Fruit fly (Drosophila melanogaster) whole organism, embryonic: ENCODE data around the gene Nak.

Experiments used
- Asciz ChIP-seq: fragments of 200-800 bp; sonication (Bioruptor generic); optimal IDR thresholded peaks from 2 replicates; lab custom pipeline; 2017; ENCODE audit warnings: missing biosample characterization, mild to moderate bottlenecking, missing genetic modification characterization, missing genetic modification reagents
- Atf3 ChIP-seq: fragments of 200-800 bp; sonication (Bioruptor generic); optimal IDR thresholded peaks from 3 replicates; lab custom pipeline; 2016; ENCODE audit warnings: missing biosample characterization, missing genetic modification characterization
- CG10565 ChIP-seq: fragments of 200-800 bp; sonication (Bioruptor generic); optimal IDR thresholded peaks from 3 replicates; lab custom pipeline; 2016; ENCODE audit warnings: missing biosample characterization, mild to moderate bottlenecking, missing genetic modification characterization
- CG11247 ChIP-seq: fragments of 200-800 bp; sonication (Bioruptor generic); IDR thresholded peaks from 2 replicates; pipeline ENCODE4 v1.3.6; 2022; ENCODE audit warnings: missing biosample characterization, missing genetic modification characterization
- CG1233 ChIP-seq: fragments of 200-800 bp; sonication (Bioruptor generic); optimal IDR thresholded peaks from 4 replicates; lab custom pipeline; 2018; ENCODE audit warnings: missing biosample characterization, mild to moderate bottlenecking, missing genetic modification characterization
- CG15011 ChIP-seq: fragments of 200-800 bp; sonication (Bioruptor generic); optimal IDR thresholded peaks from 3 replicates; lab custom pipeline; 2018; ENCODE audit warnings: missing biosample characterization, mild to moderate bottlenecking, missing genetic modification characterization
- CG1602 ChIP-seq: fragments of 200-800 bp; sonication (Bioruptor generic); optimal IDR thresholded peaks from 3 replicates; lab custom pipeline; 2016; ENCODE audit warnings: missing biosample characterization, missing genetic modification characterization
- CG1647 ChIP-seq: fragments of 200-800 bp; sonication (Bioruptor generic); optimal IDR thresholded peaks from 3 replicates; lab custom pipeline; 2016; ENCODE audit warnings: missing biosample characterization, missing genetic modification characterization
- CG16779 ChIP-seq: fragments of 200-800 bp; sonication (Bioruptor generic); IDR thresholded peaks from 2 replicates; pipeline ENCODE4 v1.3.6; 2022; ENCODE audit warnings: missing biosample characterization, missing genetic modification characterization
- CG17912 ChIP-seq: fragments of 200-800 bp; sonication (Bioruptor generic); optimal IDR thresholded peaks from 2 replicates; lab custom pipeline; 2018; ENCODE audit warnings: missing biosample characterization, mild to moderate bottlenecking, missing genetic modification characterization
- CG18476 ChIP-seq: fragments of 200-800 bp; sonication (Bioruptor generic); optimal IDR thresholded peaks from 2 replicates; lab custom pipeline; 2016; ENCODE audit warnings: missing biosample characterization, mild to moderate bottlenecking, missing genetic modification characterization
- CG2202 ChIP-seq: fragments of 200-800 bp; sonication (Bioruptor generic); optimal IDR thresholded peaks from 2 replicates; lab custom pipeline; 2018; ENCODE audit warnings: missing biosample characterization, mild to moderate bottlenecking, missing genetic modification characterization
- CG3407 ChIP-seq: fragments of 200-800 bp; sonication (Bioruptor generic); optimal IDR thresholded peaks from 2 replicates; lab custom pipeline; 2018; ENCODE audit warnings: missing biosample characterization, mild to moderate bottlenecking, missing genetic modification characterization
- CG3726 ChIP-seq: fragments of 200-800 bp; sonication (Bioruptor generic); IDR thresholded peaks from 3 replicates; pipeline ENCODE4, ENCODE4 v1.3.6; 2022; ENCODE audit warnings: missing biosample characterization, missing genetic modification characterization
- CG3838 ChIP-seq: fragments of 200-800 bp; sonication (Bioruptor generic); optimal IDR thresholded peaks from 3 replicates; lab custom pipeline; 2016; ENCODE audit warnings: missing biosample characterization, missing genetic modification characterization
- CG42726 ChIP-seq: fragments of 200-800 bp; sonication (Bioruptor generic); IDR thresholded peaks from 2 replicates; pipeline ENCODE4 v1.3.6; 2022; ENCODE audit warnings: missing biosample characterization, missing genetic modification characterization; ENCODE audit not compliant: partially characterized antibody
- CG4820 ChIP-seq: fragments of 200-800 bp; sonication (Bioruptor generic); optimal IDR thresholded peaks from 3 replicates; lab custom pipeline; 2016; ENCODE audit warnings: missing biosample characterization, missing genetic modification characterization
- CG7556 ChIP-seq: fragments of 200-800 bp; sonication (Bioruptor generic); optimal IDR thresholded peaks from 2 replicates; lab custom pipeline; 2017; ENCODE audit warnings: missing biosample characterization, mild to moderate bottlenecking, missing genetic modification characterization
- CG9817 ChIP-seq: fragments of 200-800 bp; sonication (Bioruptor generic); optimal IDR thresholded peaks from 2 replicates; lab custom pipeline; 2018; ENCODE audit warnings: missing biosample characterization, mild to moderate bottlenecking, missing genetic modification characterization, moderate library complexity
- CG9932 ChIP-seq: fragments of 200-800 bp; sonication (Bioruptor generic); IDR thresholded peaks from 2 replicates; pipeline ENCODE4 v1.3.6; 2022; ENCODE audit warnings: missing biosample characterization, missing genetic modification characterization
- Chrac-16 ChIP-seq: fragments of 200-800 bp; sonication (Bioruptor generic); optimal IDR thresholded peaks from 3 replicates; lab custom pipeline; 2016; ENCODE audit warnings: missing biosample characterization, missing genetic modification characterization
- Doc2 ChIP-seq: fragments of 200-800 bp; sonication (Bioruptor generic); IDR thresholded peaks from 2 replicates; pipeline ENCODE4 v1.3.6; 2022; ENCODE audit warnings: missing biosample characterization, missing genetic modification characterization
- Fer2 ChIP-seq: fragments of 200-800 bp; sonication (Bioruptor generic); optimal IDR thresholded peaks from 2 replicates; lab custom pipeline; 2018; ENCODE audit warnings: missing biosample characterization, mild to moderate bottlenecking, missing genetic modification characterization, moderate library complexity
- H15 ChIP-seq: fragments of 200-800 bp; sonication (Bioruptor generic); IDR thresholded peaks from 3 replicates; pipeline ENCODE4 v1.3.6; 2022; ENCODE audit warnings: missing biosample characterization, missing genetic modification characterization
- H2.0 ChIP-seq: fragments of 200-800 bp; sonication (Bioruptor generic); IDR thresholded peaks from 2 replicates; pipeline ENCODE4 v1.3.6; 2022; ENCODE audit warnings: missing biosample characterization, missing genetic modification characterization
- HLH4C ChIP-seq: fragments of 200-800 bp; sonication (Bioruptor generic); IDR thresholded peaks from 3 replicates; pipeline ENCODE4 v1.3.6; 2022; ENCODE audit warnings: missing biosample characterization, missing genetic modification characterization; ENCODE audit not compliant: partially characterized antibody
- Optix ChIP-seq: fragments of 200-800 bp; sonication (Bioruptor generic); IDR thresholded peaks from 3 replicates; pipeline ENCODE4 v1.3.6; 2022; ENCODE audit warnings: missing biosample characterization, missing genetic modification characterization
- PHDP ChIP-seq: fragments of 200-800 bp; sonication (Bioruptor generic); optimal IDR thresholded peaks from 3 replicates; lab custom pipeline; 2018; ENCODE audit warnings: missing biosample characterization, mild to moderate bottlenecking, missing genetic modification characterization, moderate library complexity
- Ravus ChIP-seq: fragments of 200-800 bp; sonication (Bioruptor generic); IDR thresholded peaks from 2 replicates; pipeline ENCODE4 v1.3.6; 2022; ENCODE audit warnings: missing biosample characterization, missing genetic modification characterization
- Sox102F ChIP-seq: fragments of 200-800 bp; sonication (Bioruptor generic); optimal IDR thresholded peaks from 2 replicates; lab custom pipeline; 2018; ENCODE audit warnings: missing biosample characterization, mild to moderate bottlenecking, missing genetic modification characterization, moderate library complexity
- Stat92E ChIP-seq, 3 experiments: fragments of >200 bp in 2 of 3; fragments of 200-800 bp in 1 of 3; sonication (Bioruptor generic) in 1 of 3; optimal IDR thresholded peaks; 2 replicates each; lab custom pipeline; 2017 to 2019; ENCODE audit warnings: missing biosample characterization in 3 of 3, missing genetic modification characterization in 3 of 3, mild to moderate bottlenecking in 1 of 3, moderate library complexity in 1 of 3
- Xbp1 ChIP-seq: fragments of 200-800 bp; sonication (Bioruptor generic); optimal IDR thresholded peaks from 3 replicates; lab custom pipeline; 2016; ENCODE audit warnings: missing biosample characterization, mild to moderate bottlenecking, missing genetic modification characterization
- ase ChIP-seq: fragments of 200-800 bp; sonication (Bioruptor generic); IDR thresholded peaks from 3 replicates; pipeline ENCODE4 v1.3.6; 2022; ENCODE audit warnings: missing biosample characterization, missing genetic modification characterization
- bowl ChIP-seq: fragments of 200-800 bp; sonication (Bioruptor generic); IDR thresholded peaks from 2 replicates; pipeline ENCODE4 v1.3.6; 2022; ENCODE audit warnings: missing biosample characterization, missing genetic modification characterization
- chif ChIP-seq, 2 experiments: fragments of 200-800 bp; sonication (Bioruptor generic); optimal IDR thresholded peaks; 3 replicates each; lab custom pipeline; 2016; ENCODE audit warnings: missing biosample characterization in 2 of 2, missing genetic modification characterization in 2 of 2
- dysf ChIP-seq: fragments of 200-800 bp; sonication (Bioruptor generic); IDR thresholded peaks from 3 replicates; pipeline ENCODE4 v1.3.6; 2022; ENCODE audit warnings: missing biosample characterization, missing genetic modification characterization
- ham ChIP-seq: fragments of 200-800 bp; sonication (Bioruptor generic); IDR thresholded peaks from 2 replicates; pipeline ENCODE4 v1.3.6; 2022; ENCODE audit warnings: missing biosample characterization, missing genetic modification characterization
- hb ChIP-seq: fragments of 200-800 bp; sonication (Bioruptor generic); IDR thresholded peaks from 3 replicates; pipeline ENCODE4 v1.3.6; 2022; ENCODE audit warnings: missing biosample characterization, missing genetic modification characterization; ENCODE audit not compliant: partially characterized antibody
- ind ChIP-seq: fragments of 200-800 bp; sonication (Bioruptor generic); optimal IDR thresholded peaks from 3 replicates; lab custom pipeline; 2016; ENCODE audit warnings: missing biosample characterization, missing genetic modification characterization
- lov ChIP-seq, 2 experiments: fragments of 200-800 bp in 1 of 2; fragments of >200 bp in 1 of 2; sonication (Bioruptor generic) in 1 of 2; IDR thresholded peaks in 1 of 2; optimal IDR thresholded peaks in 1 of 2; 2 replicates in 1 of 2; 3 replicates in 1 of 2; pipeline versions ENCODE4 v1.3.6 to Lab custom; 2017 to 2022; ENCODE audit warnings: missing biosample characterization in 1 of 2, missing genetic modification characterization in 1 of 2
- mam ChIP-seq: fragments of 200-800 bp; sonication (Bioruptor generic); optimal IDR thresholded peaks from 3 replicates; lab custom pipeline; 2016; ENCODE audit warnings: missing biosample characterization, missing genetic modification characterization
- pita ChIP-seq: fragments of 200-800 bp; sonication (Bioruptor generic); optimal IDR thresholded peaks from 2 replicates; lab custom pipeline; 2017; ENCODE audit warnings: missing biosample characterization, mild to moderate bottlenecking, missing genetic modification characterization
- scrt ChIP-seq: fragments of 200-800 bp; sonication (Bioruptor generic); optimal IDR thresholded peaks from 2 replicates; lab custom pipeline; 2018; ENCODE audit warnings: missing biosample characterization, mild to moderate bottlenecking, missing genetic modification characterization, moderate library complexity
- sima ChIP-seq: fragments of 200-800 bp; sonication (Bioruptor generic); optimal IDR thresholded peaks from 2 replicates; lab custom pipeline; 2016; ENCODE audit warnings: missing biosample characterization, missing genetic modification characterization
- tup ChIP-seq: fragments of 200-800 bp; sonication (Bioruptor generic); optimal IDR thresholded peaks from 2 replicates; lab custom pipeline; 2016; ENCODE audit warnings: missing biosample characterization, mild to moderate bottlenecking, missing genetic modification characterization, moderate library complexity
- usp ChIP-seq: fragments of >200 bp; optimal IDR thresholded peaks from 2 replicates; lab custom pipeline; 2017; ENCODE audit warnings: missing biosample characterization, missing genetic modification characterization
- vvl ChIP-seq: fragments of 200-800 bp; sonication (Bioruptor generic); IDR thresholded peaks from 2 replicates; pipeline ENCODE4 v1.3.6; 2022; ENCODE audit warnings: missing biosample characterization, missing genetic modification characterization
- wdn ChIP-seq: fragments of 200-800 bp; sonication (Bioruptor generic); IDR thresholded peaks from 2 replicates; pipeline ENCODE4 v1.3.6; 2022; ENCODE audit warnings: missing biosample characterization, missing genetic modification characterization
- yki ChIP-seq: fragments of >200 bp; optimal IDR thresholded peaks from 3 replicates; lab custom pipeline; 2018

Nak gene

dm6 chr2L:19011895-19012645, 43.5 kb upstream of the Nak start (continued):
- peak; percentile 69 for TF ChIP-seq CG1233 (GFP tag; lab: Kevin White, UChicago)
- TF ChIP-seq pita (GFP tag; lab: Kevin White, UChicago) = no peak
- no peak for TF ChIP-seq sima (GFP tag; lab: Kevin White, UChicago)
- TF ChIP-seq tup = peak; percentile 71
- peak; percentile 54; the same call in 1 of the 2 replicates for TF ChIP-seq ham (GFP tag; lab: Robert Waterston, UW)
- peak; percentile 10; the same call in 1 of the 2 replicates for TF ChIP-seq CG16779 (GFP tag; lab: Robert Waterston, UW)
- TF ChIP-seq Chrac-16 (GFP tag; lab: Kevin White, UChicago) = peak; percentile 63
- peak; percentile 59 for TF ChIP-seq Asciz (GFP tag; lab: Kevin White, UChicago)
- no peak for TF ChIP-seq yki (lab: Kevin White, UChicago)
- no peak for TF ChIP-seq Doc2 (GFP tag; lab: Robert Waterston, UW)
- TF ChIP-seq CG10565 = no peak
- peak; percentile 88 for TF ChIP-seq mam
- peak; percentile 58 to 73 for TF ChIP-seq chif (GFP tag; optimal IDR thresholded peaks at IDR 0.05; lab: Kevin White, UChicago)
- TF ChIP-seq Fer2 (tag; lab: Kevin White, UChicago) = no peak
- peak; percentile 76 for TF ChIP-seq CG9817 (tag; lab: Kevin White, UChicago)
- peak; percentile 47 for TF ChIP-seq Ravus (GFP tag; lab: Robert Waterston, UW)
- TF ChIP-seq CG11247 (GFP tag; lab: Robert Waterston, UW) = peak; percentile 81
- TF ChIP-seq ase (GFP tag; lab: Robert Waterston, UW) = peak; percentile 80
- peak; percentile 73 for TF ChIP-seq CG18476 (GFP tag; lab: Kevin White, UChicago)
- no peak for TF ChIP-seq CG17912 (GFP tag; lab: Kevin White, UChicago)
- TF ChIP-seq Optix (GFP tag; lab: Robert Waterston, UW) = peak; percentile 88
- peak; percentile 91 for TF ChIP-seq dysf
- no peak for TF ChIP-seq hb (GFP tag; lab: Robert Waterston, UW)
- peak; percentile 85 for TF ChIP-seq H15 (GFP tag; lab: Robert Waterston, UW)
- 0 out of 2 replicates have a peak, but pooled peaks have one; percentile 43 for TF ChIP-seq wdn (GFP tag; lab: Robert Waterston, UW)
- TF ChIP-seq scrt = peak; percentile 81
- TF ChIP-seq H2.0 (GFP tag; lab: Robert Waterston, UW) = peak; percentile 81
- TF ChIP-seq CG7556 (GFP tag; lab: Kevin White, UChicago) = peak; percentile 91
- peak; percentile 66 for TF ChIP-seq CG1647 (GFP tag; lab: Kevin White, UChicago)
- TF ChIP-seq CG42726 (GFP tag; lab: Robert Waterston, UW) = no peak
- peak; percentile 43 for TF ChIP-seq CG3407
- no peak for TF ChIP-seq usp (GFP tag; lab: Kevin White, UChicago)
- TF ChIP-seq Xbp1 (GFP tag; lab: Kevin White, UChicago) = peak; percentile 84
- TF ChIP-seq CG9932 (GFP tag; lab: Robert Waterston, UW) = peak; percentile 74
- no peak for TF ChIP-seq lov (optimal IDR thresholded peaks at IDR 0.05; lab: Kevin White, UChicago)
- TF ChIP-seq lov (GFP tag; IDR thresholded peaks at IDR 0.05; lab: Robert Waterston, UW) = 0 out of 3 replicates have a peak, but pooled peaks have one; percentile 41
- peak; percentile 81 for TF ChIP-seq Sox102F (GFP tag; lab: Kevin White, UChicago)
- TF ChIP-seq CG2202 (tag; lab: Kevin White, UChicago) = peak; percentile 5
- peak; percentile 71 for TF ChIP-seq CG15011 (GFP tag; lab: Kevin White, UChicago)
- peak; percentile 61 for TF ChIP-seq Atf3
- TF ChIP-seq vvl (GFP tag; lab: Robert Waterston, UW) = peak; percentile 89
- no peak for TF ChIP-seq Stat92E (GFP tag; optimal IDR thresholded peaks at IDR 0.05; lab: Kevin White, UChicago)
- TF ChIP-seq CG3726 (GFP tag; lab: Robert Waterston, UW) = peak; percentile 69; the same call in 2 of the 3 replicates
- peak; percentile 82 for TF ChIP-seq ind (GFP tag; lab: Kevin White, UChicago)
- peak; percentile 67 for TF ChIP-seq CG1602 (GFP tag; lab: Kevin White, UChicago)
- TF ChIP-seq CG3838 (GFP tag; lab: Kevin White, UChicago) = no peak
- no peak for TF ChIP-seq HLH4C (GFP tag; lab: Robert Waterston, UW)
- peak; percentile 80 for TF ChIP-seq PHDP (tag; lab: Kevin White, UChicago)
- peak; percentile 63; the same call in 1 of the 2 replicates for TF ChIP-seq bowl (GFP tag; lab: Robert Waterston, UW)
- TF ChIP-seq CG4820 (GFP tag; lab: Kevin White, UChicago) = peak; percentile 68
